Fruit fly (Drosophila melanogaster) whole organism: ENCODE results near the gene sws.

Experiments
- CG8478 ChIP-seq: fragments of >200 bp; optimal IDR thresholded peaks from 2 replicates; lab custom pipeline; 2018; ENCODE audit warnings: inconsistent platforms
- Dll ChIP-seq: fragments of >200 bp; optimal IDR thresholded peaks from 2 replicates; lab custom pipeline; 2017
- EcR ChIP-seq, 2 experiments: fragments of >200 bp; optimal IDR thresholded peaks; 2 replicates each; lab custom pipeline; 2017; ENCODE audit warnings: missing biosample characterization in 2 of 2, missing genetic modification characterization in 2 of 2, missing genetic modification reagents in 2 of 2
- pan ChIP-seq: fragments of >200 bp; optimal IDR thresholded peaks from 2 replicates; lab custom pipeline; 2017
- psq ChIP-seq: fragments of >200 bp; optimal IDR thresholded peaks from 2 replicates; lab custom pipeline; 2017
- usp ChIP-seq: fragments of >200 bp; optimal IDR thresholded peaks from 2 replicates; lab custom pipeline; 2017; ENCODE audit warnings: missing biosample characterization, missing genetic modification characterization, mixed read lengths

sws gene

DNA sequence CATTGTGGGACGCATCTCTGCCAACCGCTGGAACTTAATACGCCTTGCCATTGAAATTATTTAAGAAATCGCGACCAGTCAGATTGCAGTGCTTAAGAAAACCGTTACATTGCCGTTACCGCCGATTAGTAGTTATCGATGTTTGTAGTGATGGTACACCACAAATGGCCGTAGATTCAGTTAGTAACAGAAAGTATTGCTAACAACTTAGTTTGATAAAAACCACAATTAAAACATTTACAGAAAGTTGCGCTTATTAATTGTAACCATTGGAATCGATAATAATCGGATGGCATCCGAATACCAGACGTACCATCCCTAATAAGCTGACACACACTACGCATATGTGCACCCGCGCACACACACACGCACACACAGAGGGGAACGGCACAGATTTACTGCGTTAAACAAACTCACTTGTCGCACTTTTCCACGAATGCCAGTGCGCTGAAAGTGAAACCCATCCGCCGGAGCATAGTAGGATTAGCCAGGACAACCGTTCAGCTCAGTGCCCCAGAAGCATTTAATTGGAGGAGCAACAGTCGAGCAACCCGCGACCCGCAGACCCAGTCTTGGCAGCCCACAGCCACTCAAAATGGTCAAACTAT lies 47.9 kb downstream of the sws start, which contains the start of the genes hdm and Ykt6:
hdm (minus strand) TSS at position 51 of the 608 bp plus-strand sequence.
Ykt6 (plus strand) TSS at position 329 of the 608 bp plus-strand sequence.
- TF ChIP-seq usp (no peak), Dll (lab: Kevin White, UChicago) (no peak), pan (lab: Kevin White, UChicago) (no peak), CG8478 (no peak), psq (lab: Kevin White, UChicago) (no peak), EcR (GFP tag; optimal IDR thresholded peaks at IDR 0.05; lab: Kevin White, UChicago) (no peak)

DNA sequence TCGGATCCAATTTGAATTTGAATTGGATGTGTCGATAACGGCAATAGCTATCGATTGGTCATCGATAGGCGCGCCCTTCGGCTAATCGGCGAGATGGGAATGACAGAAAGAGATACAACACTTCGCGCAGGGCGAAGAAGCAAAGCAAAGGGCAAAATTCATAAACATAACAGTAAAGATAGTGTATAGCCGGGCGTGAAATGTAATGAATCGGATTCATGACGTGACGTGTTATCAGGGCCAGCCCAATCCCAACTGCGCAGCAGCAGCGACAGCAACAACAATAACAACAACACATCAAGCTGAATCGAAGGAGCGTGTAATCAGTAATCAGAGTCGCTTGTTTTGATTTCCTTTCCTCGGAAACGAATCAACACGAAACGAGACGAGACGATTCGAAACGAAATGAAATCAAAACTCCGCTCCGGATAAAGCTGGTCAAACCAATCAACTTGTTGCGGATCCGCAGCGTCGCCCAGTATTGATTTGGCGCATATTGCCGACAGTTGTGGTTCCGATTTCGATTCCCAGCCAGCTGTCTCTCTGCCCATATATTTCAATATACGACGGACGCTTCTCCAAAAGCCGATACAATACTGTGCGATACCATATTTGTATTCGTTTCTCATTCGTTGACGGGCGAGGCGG lies 55.9 kb downstream of the sws start, which contains the start of gene snz:
snz (plus strand) TSS at position 107 of the 648 bp plus-strand sequence.
- TF ChIP-seq Dll (lab: Kevin White, UChicago): no peak
- no peak for TF ChIP-seq usp
- no peak for TF ChIP-seq pan (lab: Kevin White, UChicago)
- TF ChIP-seq EcR (GFP tag; optimal IDR thresholded peaks at IDR 0.05; lab: Kevin White, UChicago): no peak
- no peak for TF ChIP-seq CG8478
- no peak for TF ChIP-seq psq (lab: Kevin White, UChicago)

dm6 chrX:7909482-7909881 lies 58.6 kb downstream of the sws start:
- TF ChIP-seq EcR (GFP tag; optimal IDR thresholded peaks at IDR 0.05; lab: Kevin White, UChicago) (no peak), CG8478 (no peak), Dll (lab: Kevin White, UChicago) (no peak), psq (lab: Kevin White, UChicago) (no peak), usp (no peak)

DNA sequence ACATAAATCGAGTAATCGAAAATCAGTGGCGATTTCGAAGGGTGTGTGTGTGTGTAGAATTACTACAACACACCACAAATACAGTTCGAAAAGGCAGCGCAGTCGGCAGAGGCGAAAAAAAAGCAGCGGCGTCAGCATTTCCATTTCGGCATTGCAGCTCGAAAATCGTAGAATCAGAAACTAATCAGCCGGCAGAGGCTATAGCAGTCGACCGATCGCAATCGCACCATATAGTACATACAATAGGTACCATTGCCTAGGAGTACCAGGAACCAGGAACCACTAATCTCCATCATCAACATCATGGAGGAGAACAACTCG lies 59.0 kb downstream of the sws start:
- no peak for TF ChIP-seq pan (lab: Kevin White, UChicago)
- TF ChIP-seq CG8478: no peak
- no peak for TF ChIP-seq usp

dm6 chrX:7908239-7909068 lies 59.6 kb downstream of the sws start, which contains the start of the genes dpr14 and spidey:
Gene dpr14, minus strand, starts transcription at chrX:7908286.
Gene spidey, plus strand, starts transcription at chrX:7908931.
- TF ChIP-seq pan (lab: Kevin White, UChicago) (no peak), EcR (GFP tag; optimal IDR thresholded peaks at IDR 0.05; lab: Kevin White, UChicago) (no peak), CG8478 (no peak), usp (no peak), psq (lab: Kevin White, UChicago) (no peak), Dll (lab: Kevin White, UChicago) (no peak)
